Fruit fly (Drosophila melanogaster) whole organism, embryonic: Measurements from ENCODE around the gene Vm32E.

Experiments used
- B-H1 ChIP-seq: fragments of 200-800 bp; sonication (Bioruptor generic); IDR thresholded peaks from 3 replicates; pipeline ENCODE4 v1.3.6; 2022; ENCODE audit warnings: missing biosample characterization, missing genetic modification characterization
- CG10321 ChIP-seq: fragments of 200-800 bp; sonication (Bioruptor generic); IDR thresholded peaks from 2 replicates; pipeline ENCODE4 v1.3.6; 2022; ENCODE audit warnings: missing biosample characterization, missing genetic modification characterization
- CG10366 ChIP-seq: fragments of 200-800 bp; sonication (Bioruptor generic); IDR thresholded peaks from 2 replicates; pipeline ENCODE4 v1.3.6; 2022; ENCODE audit warnings: missing biosample characterization, missing genetic modification characterization
- CG10565 ChIP-seq: fragments of 200-800 bp; sonication (Bioruptor generic); optimal IDR thresholded peaks from 3 replicates; lab custom pipeline; 2016; ENCODE audit warnings: missing biosample characterization, mild to moderate bottlenecking, missing genetic modification characterization
- CG10654 ChIP-seq: fragments of 200-800 bp; sonication (Bioruptor generic); optimal IDR thresholded peaks from 2 replicates; lab custom pipeline; 2016; ENCODE audit warnings: missing biosample characterization, missing genetic modification characterization
- CG12236 ChIP-seq: fragments of 200-800 bp; sonication (Bioruptor generic); optimal IDR thresholded peaks from 2 replicates; lab custom pipeline; 2016; ENCODE audit warnings: missing biosample characterization, missing genetic modification characterization
- CG13296 ChIP-seq: fragments of 200-800 bp; sonication (Bioruptor generic); optimal IDR thresholded peaks from 3 replicates; lab custom pipeline; 2018; ENCODE audit warnings: missing biosample characterization, mild to moderate bottlenecking, missing genetic modification characterization
- CG15011 ChIP-seq: fragments of 200-800 bp; sonication (Bioruptor generic); optimal IDR thresholded peaks from 3 replicates; lab custom pipeline; 2018; ENCODE audit warnings: missing biosample characterization, mild to moderate bottlenecking, missing genetic modification characterization
- CG15269 ChIP-seq: fragments of 200-800 bp; sonication (Bioruptor generic); optimal IDR thresholded peaks from 2 replicates; lab custom pipeline; 2018; ENCODE audit warnings: missing biosample characterization, mild to moderate bottlenecking, missing genetic modification characterization, moderate library complexity
- CG1529 ChIP-seq: fragments of 200-800 bp; sonication (Bioruptor generic); optimal IDR thresholded peaks from 3 replicates; lab custom pipeline; 2018; ENCODE audit warnings: missing biosample characterization, missing genetic modification characterization
- CG15601 ChIP-seq: fragments of 200-800 bp; sonication (Bioruptor generic); optimal IDR thresholded peaks from 3 replicates; lab custom pipeline; 2019; ENCODE audit warnings: missing biosample characterization, mild to moderate bottlenecking, missing genetic modification characterization, moderate library complexity
- CG17186 ChIP-seq: fragments of 200-800 bp; sonication (Bioruptor generic); optimal IDR thresholded peaks from 3 replicates; lab custom pipeline; 2017; ENCODE audit warnings: missing biosample characterization, missing genetic modification reagents, missing genetic modification characterization
- CG17829 ChIP-seq: fragments of 200-800 bp; optimal IDR thresholded peaks from 2 replicates; lab custom pipeline; 2019; ENCODE audit warnings: missing biosample characterization, mild to moderate bottlenecking, missing genetic modification characterization, moderate library complexity
- CG17912 ChIP-seq: fragments of 200-800 bp; sonication (Bioruptor generic); optimal IDR thresholded peaks from 2 replicates; lab custom pipeline; 2018; ENCODE audit warnings: missing biosample characterization, mild to moderate bottlenecking, missing genetic modification characterization
- CG1832 ChIP-seq: fragments of 200-800 bp; sonication (Bioruptor generic); optimal IDR thresholded peaks from 2 replicates; lab custom pipeline; 2017; ENCODE audit warnings: missing biosample characterization, mild to moderate bottlenecking, missing genetic modification characterization, inconsistent platforms
- CG2889 ChIP-seq: fragments of 200-800 bp; sonication (Bioruptor generic); IDR thresholded peaks from 3 replicates; pipeline ENCODE4 v1.3.6; 2022; ENCODE audit warnings: missing biosample characterization, missing genetic modification characterization
- CG33213 ChIP-seq: fragments of 200-800 bp; sonication (Bioruptor generic); optimal IDR thresholded peaks from 3 replicates; lab custom pipeline; 2016; ENCODE audit warnings: missing biosample characterization, missing genetic modification characterization
- CG4617 ChIP-seq: fragments of 200-800 bp; sonication (Bioruptor generic); optimal IDR thresholded peaks from 3 replicates; lab custom pipeline; 2016; ENCODE audit warnings: missing biosample characterization, missing genetic modification characterization, borderline replicate concordance
- CG6813 ChIP-seq: fragments of 200-800 bp; sonication (Bioruptor generic); optimal IDR thresholded peaks from 2 replicates; lab custom pipeline; 2017; ENCODE audit warnings: missing biosample characterization, missing genetic modification characterization, mild to moderate bottlenecking, moderate library complexity, missing genetic modification reagents
- CG7745 ChIP-seq: fragments of 200-800 bp; sonication (Bioruptor generic); optimal IDR thresholded peaks from 2 replicates; lab custom pipeline; 2018; ENCODE audit warnings: missing biosample characterization, mild to moderate bottlenecking, missing genetic modification characterization, moderate library complexity
- CG9437 ChIP-seq: fragments of 200-800 bp; sonication (Bioruptor generic); optimal IDR thresholded peaks from 2 replicates; lab custom pipeline; 2018; ENCODE audit warnings: missing biosample characterization, mild to moderate bottlenecking, missing genetic modification characterization
- CTCF ChIP-seq: fragments of 200-800 bp; sonication (Bioruptor generic); optimal IDR thresholded peaks from 2 replicates; lab custom pipeline; 2017; ENCODE audit warnings: missing biosample characterization, mild to moderate bottlenecking, missing genetic modification characterization, moderate library complexity
- Dek ChIP-seq: fragments of 200-800 bp; sonication (Bioruptor generic); optimal IDR thresholded peaks from 3 replicates; lab custom pipeline; 2019; ENCODE audit warnings: missing biosample characterization, mild to moderate bottlenecking, missing genetic modification characterization, moderate library complexity
- HLHmδ ChIP-seq: fragments of 200-800 bp; sonication (Bioruptor generic); optimal IDR thresholded peaks from 2 replicates; lab custom pipeline; 2018; ENCODE audit warnings: missing biosample characterization, mild to moderate bottlenecking, missing genetic modification characterization, moderate library complexity
- Hmr ChIP-seq: fragments of 200-800 bp; sonication (Bioruptor generic); optimal IDR thresholded peaks from 3 replicates; lab custom pipeline; 2017; ENCODE audit warnings: mild to moderate bottlenecking, missing biosample characterization, missing genetic modification reagents, missing genetic modification characterization
- MBD-R2 ChIP-seq: fragments of 200-800 bp; sonication (Bioruptor generic); IDR thresholded peaks from 2 replicates; pipeline ENCODE4 v1.3.6; 2022; ENCODE audit warnings: missing biosample characterization, missing genetic modification characterization
- Med ChIP-seq: fragments of 200-800 bp; sonication (Bioruptor generic); peaks from one replicate; lab custom pipeline; 2016; ENCODE audit warnings: missing biosample characterization, missing genetic modification characterization, mild to moderate bottlenecking, inconsistent platforms, moderate library complexity
- Mrtf ChIP-seq: fragments of 200-800 bp; sonication (Bioruptor generic); IDR thresholded peaks from 3 replicates; pipeline ENCODE4 v1.3.6; 2022; ENCODE audit warnings: missing biosample characterization, missing genetic modification characterization
- Nf-YB ChIP-seq: fragments of 200-800 bp; sonication (Bioruptor generic); optimal IDR thresholded peaks from 3 replicates; lab custom pipeline; 2019; ENCODE audit warnings: missing biosample characterization, mild to moderate bottlenecking, missing genetic modification characterization, moderate library complexity
- Stat92E ChIP-seq, 3 experiments: fragments of >200 bp in 2 of 3; fragments of 200-800 bp in 1 of 3; sonication (Bioruptor generic) in 1 of 3; optimal IDR thresholded peaks; 2 replicates each; lab custom pipeline; 2017 to 2019; ENCODE audit warnings: missing biosample characterization in 3 of 3, missing genetic modification characterization in 3 of 3, mild to moderate bottlenecking in 1 of 3, moderate library complexity in 1 of 3
- TFAM ChIP-seq: fragments of 200-800 bp; sonication (Bioruptor generic); optimal IDR thresholded peaks from 2 replicates; lab custom pipeline; 2017; ENCODE audit warnings: missing biosample characterization, missing genetic modification characterization, inconsistent platforms
- ash1 ChIP-seq: fragments of 200-800 bp; sonication (Bioruptor generic); optimal IDR thresholded peaks from 2 replicates; lab custom pipeline; 2018; ENCODE audit warnings: missing biosample characterization, mild to moderate bottlenecking, missing genetic modification characterization
- bowl ChIP-seq: fragments of 200-800 bp; sonication (Bioruptor generic); IDR thresholded peaks from 2 replicates; pipeline ENCODE4 v1.3.6; 2022; ENCODE audit warnings: missing biosample characterization, missing genetic modification characterization
- cato ChIP-seq: fragments of 200-800 bp; sonication (Bioruptor generic); optimal IDR thresholded peaks from 2 replicates; lab custom pipeline; 2016; ENCODE audit warnings: missing biosample characterization, missing genetic modification characterization, borderline replicate concordance
- chinmo ChIP-seq: fragments of 200-800 bp; sonication (Bioruptor generic); IDR thresholded peaks from 4 replicates; pipeline ENCODE4 v1.3.6; 2022; ENCODE audit warnings: missing biosample characterization, missing genetic modification characterization; ENCODE audit not compliant: partially characterized antibody
- eve ChIP-seq, 2 experiments: fragments of >200 bp; optimal IDR thresholded peaks; 2 replicates each; lab custom pipeline; 2017; ENCODE audit warnings: missing biosample characterization in 2 of 2, missing genetic modification characterization in 2 of 2
- fd102C ChIP-seq: fragments of 200-800 bp; sonication (Bioruptor generic); optimal IDR thresholded peaks from 2 replicates; lab custom pipeline; 2018; ENCODE audit warnings: missing biosample characterization, mild to moderate bottlenecking, missing genetic modification characterization, moderate library complexity
- fd64A ChIP-seq: fragments of 200-800 bp; sonication (Bioruptor generic); optimal IDR thresholded peaks from 3 replicates; lab custom pipeline; 2018; ENCODE audit warnings: missing biosample characterization, mild to moderate bottlenecking, missing genetic modification characterization
- fu2 ChIP-seq: fragments of 200-800 bp; sonication (Bioruptor generic); optimal IDR thresholded peaks from 2 replicates; lab custom pipeline; 2016; ENCODE audit warnings: missing biosample characterization, missing genetic modification characterization
- gcm ChIP-seq: fragments of 200-800 bp; sonication (Bioruptor generic); optimal IDR thresholded peaks from 2 replicates; lab custom pipeline; 2019; ENCODE audit warnings: missing biosample characterization, mild to moderate bottlenecking, missing genetic modification characterization, moderate library complexity
- hth ChIP-seq: fragments of >200 bp; optimal IDR thresholded peaks from 2 replicates; lab custom pipeline; 2017; ENCODE audit warnings: inconsistent platforms
- kah ChIP-seq: fragments of 200-800 bp; sonication (Bioruptor generic); optimal IDR thresholded peaks from 2 replicates; lab custom pipeline; 2018; ENCODE audit warnings: missing biosample characterization, mild to moderate bottlenecking, missing genetic modification characterization
- pho ChIP-seq: fragments of 200-800 bp; sonication (Bioruptor generic); optimal IDR thresholded peaks from 2 replicates; lab custom pipeline; 2016; ENCODE audit warnings: missing biosample characterization, missing genetic modification characterization
- phol ChIP-seq: fragments of 200-800 bp; sonication (Bioruptor generic); optimal IDR thresholded peaks from 3 replicates; lab custom pipeline; 2018; ENCODE audit warnings: missing biosample characterization, mild to moderate bottlenecking, missing genetic modification characterization, moderate library complexity
- rib ChIP-seq: fragments of 200-800 bp; sonication (Bioruptor generic); IDR thresholded peaks from 2 replicates; pipeline ENCODE4 v1.3.6; 2022; ENCODE audit warnings: missing biosample characterization, missing genetic modification characterization
- row ChIP-seq: fragments of 200-800 bp; sonication (Bioruptor generic); IDR thresholded peaks from 3 replicates; pipeline ENCODE4 v1.3.6; 2022; ENCODE audit warnings: missing biosample characterization, missing genetic modification characterization
- salm ChIP-seq: fragments of 200-800 bp; sonication (Bioruptor generic); optimal IDR thresholded peaks from 2 replicates; lab custom pipeline; 2018; ENCODE audit warnings: missing biosample characterization, mild to moderate bottlenecking, missing genetic modification characterization
- sima ChIP-seq: fragments of 200-800 bp; sonication (Bioruptor generic); optimal IDR thresholded peaks from 2 replicates; lab custom pipeline; 2016; ENCODE audit warnings: missing biosample characterization, missing genetic modification characterization
- tup ChIP-seq: fragments of 200-800 bp; sonication (Bioruptor generic); optimal IDR thresholded peaks from 2 replicates; lab custom pipeline; 2016; ENCODE audit warnings: missing biosample characterization, mild to moderate bottlenecking, missing genetic modification characterization, moderate library complexity
- unpg ChIP-seq: fragments of 200-800 bp; sonication (Bioruptor generic); optimal IDR thresholded peaks from 3 replicates; lab custom pipeline; 2018; ENCODE audit warnings: missing biosample characterization, mild to moderate bottlenecking, missing genetic modification characterization, moderate library complexity
- wek ChIP-seq: fragments of 200-800 bp; sonication (Bioruptor generic); optimal IDR thresholded peaks from 3 replicates; lab custom pipeline; 2018; ENCODE audit warnings: missing biosample characterization, mild to moderate bottlenecking, missing genetic modification characterization, moderate library complexity
- zen ChIP-seq: fragments of 200-800 bp; sonication (Bioruptor generic); optimal IDR thresholded peaks from 3 replicates; lab custom pipeline; 2018; ENCODE audit warnings: missing biosample characterization, mild to moderate bottlenecking, missing genetic modification characterization, moderate library complexity

Gene Vm32E

DNA sequence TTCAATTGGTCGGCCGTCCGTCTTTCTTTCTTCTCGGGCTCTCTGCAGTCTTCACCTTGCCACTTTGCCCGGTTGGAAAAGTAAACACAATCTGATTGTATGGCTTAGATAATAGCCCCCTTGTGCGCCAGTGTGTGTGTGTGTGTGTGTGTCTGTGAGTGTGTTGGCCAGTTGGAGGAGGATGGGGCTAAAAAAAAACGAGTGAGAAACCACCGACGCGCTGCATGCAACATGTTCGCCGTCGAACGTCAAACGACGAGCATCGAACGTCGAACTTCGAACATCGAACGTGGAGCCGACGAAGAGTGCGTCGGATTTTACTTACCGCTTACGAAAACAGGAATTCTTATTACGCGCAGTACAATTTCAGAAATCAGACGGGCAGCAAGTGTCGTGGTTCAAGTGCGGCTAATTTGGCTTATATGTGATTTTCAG lies 38.9 kb upstream of the Vm32E start, which contains the start of gene ab (continued):
- TF ChIP-seq unpg (GFP tag; lab: Kevin White, UChicago) (peak; percentile 0), CG15011 (GFP tag; lab: Kevin White, UChicago) (no peak), sima (no peak), cato (GFP tag; lab: Kevin White, UChicago) (no peak), B-H1 (GFP tag; lab: Robert Waterston, UW) (no peak), MBD-R2 (no peak), CG2889 (GFP tag; lab: Robert Waterston, UW) (no peak), phol (no peak), row (no peak), gcm (GFP tag; lab: Kevin White, UChicago) (no peak), Nf-YB (GFP tag; lab: Kevin White, UChicago) (peak; percentile 90), CG15269 (no peak), TFAM (GFP tag; lab: Kevin White, UChicago) (no peak), ash1 (GFP tag; lab: Kevin White, UChicago) (peak; percentile 16), salm (tag; lab: Kevin White, UChicago) (no peak), CG12236 (GFP tag; lab: Kevin White, UChicago) (no peak), pho (GFP tag; lab: Kevin White, UChicago) (no peak), Hmr (no peak), wek (peak; percentile 8), fd102C (GFP tag; lab: Kevin White, UChicago) (no peak), HLHmδ (GFP tag; lab: Kevin White, UChicago) (no peak), CG10654 (GFP tag; lab: Kevin White, UChicago) (no peak), CG13296 (GFP tag; lab: Kevin White, UChicago) (no peak), chinmo (GFP tag; lab: Robert Waterston, UW) (0 out of 4 replicates have a peak, but pooled peaks have one; percentile 46), rib (no peak), CG10321 (GFP tag; lab: Robert Waterston, UW) (no peak), CG17829 (tag; lab: Kevin White, UChicago) (peak; percentile 3), CG1832 (GFP tag; lab: Kevin White, UChicago) (no peak), tup (no peak), CG17186 (GFP tag; lab: Kevin White, UChicago) (no peak), bowl (no peak), fu2 (GFP tag; lab: Kevin White, UChicago) (no peak), Dek (tag; lab: Kevin White, UChicago) (no peak), hth (no peak), CG7745 (tag; lab: Kevin White, UChicago) (no peak), CG33213 (GFP tag; lab: Kevin White, UChicago) (no peak), CG9437 (peak; percentile 17), Mrtf (no peak), Med (peak; percentile 71), CG10366 (no peak), CG4617 (GFP tag; lab: Kevin White, UChicago) (no peak), eve (GFP tag; optimal IDR thresholded peaks at IDR 0.05; lab: Kevin White, UChicago) (no peak), zen (tag; lab: Kevin White, UChicago) (no peak), CG17912 (GFP tag; lab: Kevin White, UChicago) (peak; percentile 24), CTCF (no peak), fd64A (GFP tag; lab: Kevin White, UChicago) (no peak), CG6813 (GFP tag; lab: Kevin White, UChicago) (peak; percentile 43), CG10565 (no peak), kah (GFP tag; lab: Kevin White, UChicago) (no peak), CG15601 (tag; lab: Kevin White, UChicago) (no peak), CG1529 (no peak), Stat92E (GFP tag; optimal IDR thresholded peaks at IDR 0.05; lab: Kevin White, UChicago) (no peak)
